Fruit fly (Drosophila melanogaster) Kc167 (cell line): ENCODE results near the gene Ptx1.

Experiments
- Myc ChIP-seq: fragments of >200 bp; optimal IDR thresholded peaks from 2 replicates; lab custom pipeline; 2017; ENCODE audit warnings: missing external identifiers
- h ChIP-seq: fragments of >200 bp; optimal IDR thresholded peaks from 3 replicates; lab custom pipeline; 2018; ENCODE audit warnings: missing external identifiers
- insv ChIP-seq: fragments of >200 bp; optimal IDR thresholded peaks from 3 replicates; lab custom pipeline; 2018; ENCODE audit warnings: missing external identifiers
- psq ChIP-seq: fragments of >200 bp; optimal IDR thresholded peaks from 2 replicates; lab custom pipeline; 2017; ENCODE audit warnings: missing external identifiers
- ttk ChIP-seq: sonication (Bioruptor generic); optimal IDR thresholded peaks from 2 replicates; lab custom pipeline; 2017; ENCODE audit warnings: missing external identifiers

dm6 chr3R:30915235-30915634, 2.7 kb downstream of the Ptx1 start:
- TF ChIP-seq psq: no peak
- TF ChIP-seq ttk (lab: Kevin White, UChicago): no peak
- no peak for TF ChIP-seq h (lab: Kevin White, UChicago)
- TF ChIP-seq Myc: no peak
- no peak for TF ChIP-seq insv (lab: Kevin White, UChicago)
